Worm (Caenorhabditis elegans) whole organism, L4/young adult: ENCODE measurements around the gene srsx-12.

Experiments used
- W03F9.2 ChIP-seq: fragments of 150-350 bp; optimal IDR thresholded peaks from 2 replicates; lab custom pipeline; 2014; ENCODE audit warnings: missing biosample characterization, missing genetic modification characterization
- him-1 ChIP-seq: sonication (generic microtip); optimal IDR thresholded peaks from 2 replicates; lab custom pipeline; 2016; ENCODE audit warnings: missing genotype, missing genetic modification reagents, missing genetic modification characterization, missing compliant biosample characterization

DNA sequence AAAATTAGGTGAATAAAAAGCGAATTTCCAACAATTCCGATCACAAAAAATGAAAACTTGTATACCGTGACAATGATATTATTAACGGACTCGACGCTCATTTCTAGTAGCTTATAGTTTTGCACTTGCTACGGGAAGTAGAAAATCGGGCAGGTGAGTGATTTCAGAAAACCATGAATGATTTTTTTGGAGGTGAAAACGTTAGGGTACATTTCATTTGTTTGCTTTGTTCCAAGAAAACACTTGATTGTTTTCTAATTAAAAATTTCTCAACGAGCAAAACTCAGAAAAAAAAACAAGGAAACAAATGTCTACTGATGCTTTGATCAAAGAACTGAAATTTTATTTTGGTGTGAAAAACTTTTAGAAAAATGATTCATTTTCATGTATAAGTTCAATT lies at the start of gene srsx-12:
- TF ChIP-seq him-1 (tag; lab: Kevin White, UChicago) (no peak), W03F9.2 (tag; lab: Kevin White, UChicago) (no peak)
